Fruit fly (Drosophila melanogaster) Kc167 (cell line): ENCODE data around the gene CG8236.

ENCODE experiments used
- psq ChIP-seq: fragments of >200 bp; optimal IDR thresholded peaks from 2 replicates; lab custom pipeline; 2017; ENCODE audit warnings: missing external identifiers
- ttk ChIP-seq: sonication (Bioruptor generic); optimal IDR thresholded peaks from 2 replicates; lab custom pipeline; 2017; ENCODE audit warnings: missing external identifiers

dm6 chr3R:8722962-8723548 lies 46.1 kb upstream of the CG8236 start, which contains the start of gene nom:
- TF ChIP-seq ttk (lab: Kevin White, UChicago), result no peak
- TF ChIP-seq psq (lab: Kevin White, UChicago), result no peak
